Fruit fly (Drosophila melanogaster): ENCODE measurements around the gene CG33342.

CG33342 gene

dm6 chr3R:24333182-24333808 is 43.4 kb upstream of the CG33342 start, which contains the start of the genes Rrp5 and Dis3 (continued):
- TF ChIP-seq ara (GFP tag; IDR thresholded peaks at IDR 0.05): 0 out of 2 replicates have a peak, but pooled peaks have one; percentile 50
- TF ChIP-seq Scr (GFP tag; IDR thresholded peaks at IDR 0.05; ENCODE audit: partially characterized antibody): peak; percentile 8; the same call in 1 of the 2 replicates
- TF ChIP-seq row (GFP tag; IDR thresholded peaks at IDR 0.05): peak; percentile 78
- peak; percentile 79 for TF ChIP-seq NFAT (GFP tag; IDR thresholded peaks at IDR 0.05)
- TF ChIP-seq CG7786 (GFP tag; optimal IDR thresholded peaks at IDR 0.05): peak; percentile 43
- TF ChIP-seq Hr51 (GFP tag; optimal IDR thresholded peaks at IDR 0.05): peak in 1 of 2 experiments; percentile 22
- peak; percentile 69 for TF ChIP-seq pita (GFP tag; optimal IDR thresholded peaks at IDR 0.05)
- peak; percentile 59 for TF ChIP-seq NC2β (GFP tag; optimal IDR thresholded peaks at IDR 0.05)
- peak; percentile 57 for TF ChIP-seq sisA (GFP tag; IDR thresholded peaks at IDR 0.05)
- TF ChIP-seq pan (optimal IDR thresholded peaks at IDR 0.05): no peak
- TF ChIP-seq pan (GFP tag; optimal IDR thresholded peaks at IDR 0.05 in 1 of 2, IDR thresholded peaks at IDR 0.05 in 1 of 2): peak in 1 of 2 experiments; percentile 18
- TF ChIP-seq CG17612 (GFP tag; IDR thresholded peaks at IDR 0.05): no peak
- TF ChIP-seq ssp (GFP tag; IDR thresholded peaks at IDR 0.05): peak; percentile 96
- no peak for TF ChIP-seq wek (GFP tag; optimal IDR thresholded peaks at IDR 0.05)
- peak; percentile 58 for TF ChIP-seq Dref (GFP tag; IDR thresholded peaks at IDR 0.05)
- TF ChIP-seq HLH54F (GFP tag; optimal IDR thresholded peaks at IDR 0.05): peak; percentile 50
- no peak for TF ChIP-seq trh (GFP tag; optimal IDR thresholded peaks at IDR 0.05)
- TF ChIP-seq CG10979 (tag; optimal IDR thresholded peaks at IDR 0.05): peak; percentile 55
- TF ChIP-seq gem (tag; optimal IDR thresholded peaks at IDR 0.05): no peak
- peak; percentile 53 for TF ChIP-seq CG13624 (GFP tag; optimal IDR thresholded peaks at IDR 0.05)
- TF ChIP-seq Ssrp (tag; optimal IDR thresholded peaks at IDR 0.05): no peak
- peak; percentile 32; the same call in 1 of the 2 replicates for TF ChIP-seq Ada2b (GFP tag; IDR thresholded peaks at IDR 0.05)
- TF ChIP-seq bigmax (GFP tag; optimal IDR thresholded peaks at IDR 0.05): peak; percentile 29
- peak; percentile 30; the same call in 1 of the 2 replicates for TF ChIP-seq cas (GFP tag; IDR thresholded peaks at IDR 0.05)
- TF ChIP-seq Tbp (GFP tag; optimal IDR thresholded peaks at IDR 0.05): no peak
- peak; percentile 55 for TF ChIP-seq CG6272 (GFP tag; IDR thresholded peaks at IDR 0.05)
- TF ChIP-seq CG9797 (GFP tag; optimal IDR thresholded peaks at IDR 0.05): peak; percentile 83
- TF ChIP-seq Ets65A (GFP tag): peak; percentile 66
- no peak for TF ChIP-seq Dfd (GFP tag; optimal IDR thresholded peaks at IDR 0.05)
- no peak for TF ChIP-seq ham (GFP tag; IDR thresholded peaks at IDR 0.05)
- TF ChIP-seq slbo (GFP tag; IDR thresholded peaks at IDR 0.05): peak; percentile 80
- peak; percentile 57 for TF ChIP-seq CG9876 (GFP tag; optimal IDR thresholded peaks at IDR 0.05)
- TF ChIP-seq Hmx (GFP tag; optimal IDR thresholded peaks at IDR 0.05): no peak
- TF ChIP-seq CG17328 (GFP tag; IDR thresholded peaks at IDR 0.05): peak; percentile 46; the same call in 1 of the 2 replicates
- TF ChIP-seq CkIIα-i1 (GFP tag; IDR thresholded peaks at IDR 0.05): no peak
- no peak for TF ChIP-seq crol (GFP tag; IDR thresholded peaks at IDR 0.05)
- TF ChIP-seq CG14441 (GFP tag; IDR thresholded peaks at IDR 0.05): peak; percentile 30; the same call in 1 of the 2 replicates
- peak; percentile 45; the same call in 1 of the 2 replicates for TF ChIP-seq Ptx1 (GFP tag; IDR thresholded peaks at IDR 0.05)
- TF ChIP-seq HLH4C (GFP tag; IDR thresholded peaks at IDR 0.05; ENCODE audit: partially characterized antibody): peak; percentile 58; the same call in 2 of the 3 replicates
- peak; percentile 65 for TF ChIP-seq CG32532 (GFP tag; IDR thresholded peaks at IDR 0.05)
- TF ChIP-seq zfh2 (GFP tag; optimal IDR thresholded peaks at IDR 0.05): peak; percentile 51
- TF ChIP-seq jigr1 (GFP tag; IDR thresholded peaks at IDR 0.05): no peak
- peak; percentile 7; the same call in 1 of the 2 replicates for TF ChIP-seq ato (GFP tag; IDR thresholded peaks at IDR 0.05; ENCODE audit: partially characterized antibody)
- no peak for TF ChIP-seq CG4328 (GFP tag; optimal IDR thresholded peaks at IDR 0.05)
- peak; percentile 42 for TF ChIP-seq CG13775 (GFP tag; optimal IDR thresholded peaks at IDR 0.05)
- TF ChIP-seq sna (GFP tag; IDR thresholded peaks at IDR 0.05; ENCODE audit: partially characterized antibody): 0 out of 2 replicates have a peak, but pooled peaks have one; percentile 30
- no peak for TF ChIP-seq lov (optimal IDR thresholded peaks at IDR 0.05)
- TF ChIP-seq lov (GFP tag; IDR thresholded peaks at IDR 0.05): 0 out of 3 replicates have a peak, but pooled peaks have one; percentile 4
- no peak for TF ChIP-seq CG2129 (GFP tag; IDR thresholded peaks at IDR 0.05; ENCODE audit: partially characterized antibody)
- peak; percentile 76 for TF ChIP-seq Opbp (GFP tag; IDR thresholded peaks at IDR 0.05; ENCODE audit: partially characterized antibody)

Data from whole organism, embryonic.